Worm (Caenorhabditis elegans) whole organism, L4/young adult: Measurements from ENCODE around the gene R07E5.15.

ENCODE experiments used
- W03F9.2 ChIP-seq: fragments of 150-350 bp; optimal IDR thresholded peaks from 2 replicates; lab custom pipeline; 2014; ENCODE audit warnings: missing biosample characterization, missing genetic modification characterization
- dao-5 ChIP-seq: sonication (generic microtip); optimal IDR thresholded peaks from 2 replicates; lab custom pipeline; 2016; ENCODE audit warnings: missing genotype, missing genetic modification characterization, moderate library complexity, missing compliant biosample characterization
- him-1 ChIP-seq: sonication (generic microtip); optimal IDR thresholded peaks from 2 replicates; lab custom pipeline; 2016; ENCODE audit warnings: missing genotype, missing genetic modification reagents, missing genetic modification characterization, missing compliant biosample characterization

- no peak for TF ChIP-seq W03F9.2 (tag; lab: Kevin White, UChicago)
- no peak for TF ChIP-seq him-1 (tag; lab: Kevin White, UChicago)
- TF ChIP-seq dao-5 (tag; lab: Kevin White, UChicago), result no peak
These were observed 4.7 kb downstream of the R07E5.15 start, which contains the start of gene rnp-4 for ce11 chrIII:4405986-4406385.
